Worm (Caenorhabditis elegans) whole organism, L4 larva: ENCODE measurements around the gene mrpl-18.

Experiments used
- D1046.2 ChIP-seq: fragments of 200-800 bp; sonication (Bioruptor generic); IDR thresholded peaks from 2 replicates; pipeline ENCODE4 v1.3.6; 2022; ENCODE audit warnings: missing genetic modification characterization, missing compliant biosample characterization
- F26F4.8 ChIP-seq: fragments of 200-800 bp; sonication (Bioruptor generic); conservative IDR thresholded peaks from 2 replicates; pipeline ENCODE4 v1.3.6; 2022; ENCODE audit warnings: missing genetic modification characterization, missing compliant biosample characterization
- T20F7.1 ChIP-seq: fragments of 200-800 bp; sonication (Bioruptor generic); optimal IDR thresholded peaks from 2 replicates; lab custom pipeline; 2018; ENCODE audit warnings: mild to moderate bottlenecking, missing genetic modification characterization, missing compliant biosample characterization
- T26A8.4 ChIP-seq: fragments of 200-800 bp; sonication (Bioruptor generic); IDR thresholded peaks from 2 replicates; pipeline ENCODE4 v1.3.6; 2022; ENCODE audit warnings: missing genetic modification characterization, missing compliant biosample characterization
- Y48G9A.11 ChIP-seq: fragments of 200-800 bp; sonication (Bioruptor generic); IDR thresholded peaks from 2 replicates; pipeline ENCODE4 v1.3.6; 2022; ENCODE audit warnings: missing genetic modification reagents, missing genetic modification characterization, missing compliant biosample characterization
- Y75B8A.6 ChIP-seq: fragments of 200-800 bp; sonication (Bioruptor generic); IDR thresholded peaks from 2 replicates; pipeline ENCODE4 v1.3.6; 2022; ENCODE audit warnings: missing genetic modification reagents, missing genetic modification characterization, missing compliant biosample characterization
- ZK337.2 ChIP-seq: fragments of 200-800 bp; sonication (Bioruptor generic); IDR thresholded peaks from 2 replicates; pipeline ENCODE4 v1.3.6; 2022; ENCODE audit warnings: missing genetic modification reagents, missing genetic modification characterization, missing compliant biosample characterization
- arid-1 ChIP-seq: fragments of 200-800 bp; sonication (Bioruptor generic); conservative IDR thresholded peaks from 2 replicates; pipeline ENCODE4 v1.3.6; 2022; ENCODE audit warnings: missing genetic modification reagents, missing genetic modification characterization, missing compliant biosample characterization
- ceh-20 ChIP-seq: fragments of 200-800 bp; sonication (Bioruptor generic); IDR thresholded peaks from 2 replicates; pipeline ENCODE4 v1.3.6; 2022; ENCODE audit warnings: missing genetic modification reagents, missing genetic modification characterization, missing compliant biosample characterization
- ceh-28 ChIP-seq: fragments of 150-350 bp; optimal IDR thresholded peaks from 2 replicates; lab custom pipeline; 2014; ENCODE audit warnings: missing biosample characterization, missing genetic modification reagents, missing genetic modification characterization
- ceh-32 ChIP-seq: sonication (generic microtip); optimal IDR thresholded peaks from 2 replicates; lab custom pipeline; 2016; ENCODE audit warnings: mild to moderate bottlenecking, missing genetic modification characterization, missing compliant biosample characterization; ENCODE audit not compliant: poor library complexity
- ceh-82 ChIP-seq: sonication (generic microtip); optimal IDR thresholded peaks from 2 replicates; lab custom pipeline; 2017; ENCODE audit warnings: missing biosample characterization, missing genetic modification characterization
- ctbp-1 ChIP-seq: fragments of 200-800 bp; sonication (Bioruptor generic); IDR thresholded peaks from 2 replicates; pipeline ENCODE4 v1.3.6; 2022; ENCODE audit warnings: missing genetic modification reagents, missing genetic modification characterization, missing compliant biosample characterization
- daf-8 ChIP-seq: fragments of 200-800 bp; sonication (Bioruptor generic); IDR thresholded peaks from 2 replicates; pipeline ENCODE4 v1.3.6; 2022; ENCODE audit warnings: missing genetic modification characterization, missing compliant biosample characterization
- dmd-6 ChIP-seq: fragments of 200-800 bp; sonication (Bioruptor generic); IDR thresholded peaks from 2 replicates; pipeline ENCODE4 v1.3.6; 2022; ENCODE audit warnings: missing genetic modification reagents, missing genetic modification characterization, missing compliant biosample characterization
- dmd-8 ChIP-seq: fragments of 200-800 bp; sonication (Bioruptor generic); IDR thresholded peaks from 2 replicates; pipeline ENCODE4 v1.3.6; 2022; ENCODE audit warnings: missing genetic modification characterization, missing compliant biosample characterization
- dmd-9 ChIP-seq: fragments of 200-800 bp; sonication (Bioruptor generic); IDR thresholded peaks from 2 replicates; pipeline ENCODE4 v1.3.6; 2022; ENCODE audit warnings: missing genetic modification reagents, missing genetic modification characterization, missing compliant biosample characterization
- duxl-1 ChIP-seq: sonication (generic microtip); optimal IDR thresholded peaks from 2 replicates; lab custom pipeline; 2016; ENCODE audit warnings: mild to moderate bottlenecking, missing genetic modification characterization, moderate library complexity, missing compliant biosample characterization; ENCODE audit not compliant: poor library complexity
- dve-1 ChIP-seq: sonication (generic microtip); optimal IDR thresholded peaks from 2 replicates; lab custom pipeline; 2017; ENCODE audit warnings: antibody characterized with exemption, mild to moderate bottlenecking, missing genetic modification characterization, missing compliant biosample characterization; ENCODE audit not compliant: insufficient read depth
- egl-43 ChIP-seq: fragments of 200-800 bp; sonication (Bioruptor generic); IDR thresholded peaks from 2 replicates; pipeline ENCODE4 v1.3.6; 2022; ENCODE audit warnings: missing genetic modification reagents, missing genetic modification characterization, missing compliant biosample characterization
- fkh-10 ChIP-seq: fragments of 150-350 bp; optimal IDR thresholded peaks from 2 replicates; lab custom pipeline; 2014; ENCODE audit warnings: missing biosample characterization, missing genetic modification reagents, missing genetic modification characterization
- hif-1 ChIP-seq, 2 experiments: sonication (generic microtip); optimal IDR thresholded peaks; 2 replicates each; lab custom pipeline; 2016 to 2017; ENCODE audit warnings: missing compliant biosample characterization in 2 of 2, missing genetic modification characterization in 2 of 2, missing genetic modification reagents in 2 of 2, missing genotype in 2 of 2, mild to moderate bottlenecking in 1 of 2
- hlh-11 ChIP-seq: fragments of 200-800 bp; sonication (Bioruptor generic); optimal IDR thresholded peaks from 2 replicates; lab custom pipeline; 2018; ENCODE audit warnings: mild to moderate bottlenecking, missing genetic modification characterization, missing compliant biosample characterization
- hlh-30 ChIP-seq: sonication (generic microtip); optimal IDR thresholded peaks from 2 replicates; lab custom pipeline; 2017; ENCODE audit warnings: antibody characterized with exemption, mild to moderate bottlenecking, missing genetic modification characterization, missing compliant biosample characterization; ENCODE audit not compliant: insufficient read depth
- hmg-1.1 ChIP-seq: fragments of 200-800 bp; sonication (Bioruptor generic); IDR thresholded peaks from 2 replicates; pipeline ENCODE4 v1.3.6; 2022; ENCODE audit warnings: missing genetic modification reagents, missing genetic modification characterization, missing compliant biosample characterization
- lim-7 ChIP-seq: fragments of 200-800 bp; sonication (Bioruptor generic); IDR thresholded peaks from 2 replicates; pipeline ENCODE4 v1.3.6; 2022; ENCODE audit warnings: missing genetic modification characterization, missing compliant biosample characterization
- lin-38 ChIP-seq: fragments of 200-800 bp; sonication (Bioruptor generic); IDR thresholded peaks from 2 replicates; pipeline ENCODE4 v1.3.6; 2022; ENCODE audit warnings: missing genetic modification reagents, missing genetic modification characterization, missing compliant biosample characterization
- lin-39 ChIP-seq: fragments of 150-350 bp; optimal IDR thresholded peaks from 2 replicates; lab custom pipeline; 2014; ENCODE audit warnings: missing biosample characterization, missing genetic modification reagents, missing genetic modification characterization
- lsy-2 ChIP-seq, 2 experiments: fragments of 150-350 bp in 1 of 2; sonication (generic microtip) in 1 of 2; optimal IDR thresholded peaks; 2 replicates each; lab custom pipeline; 2014 to 2017; ENCODE audit warnings: missing biosample characterization in 2 of 2, missing genetic modification characterization in 2 of 2
- madf-5 ChIP-seq, 2 experiments: fragments of 200-800 bp; sonication (Bioruptor generic); IDR thresholded peaks; 2 replicates each; pipeline ENCODE4 v1.3.6; 2022; ENCODE audit warnings: missing compliant biosample characterization in 2 of 2, missing genetic modification characterization in 2 of 2
- mes-2 ChIP-seq: sonication (generic microtip); optimal IDR thresholded peaks from 2 replicates; lab custom pipeline; 2016; ENCODE audit warnings: missing genotype, mild to moderate bottlenecking, missing genetic modification characterization, missing compliant biosample characterization; ENCODE audit not compliant: poor library complexity, severe bottlenecking
- nhr-48 ChIP-seq: sonication (generic microtip); optimal IDR thresholded peaks from 2 replicates; lab custom pipeline; 2016; ENCODE audit warnings: mild to moderate bottlenecking, missing genetic modification characterization, missing compliant biosample characterization
- nhr-77 ChIP-seq: fragments of 150-350 bp; optimal IDR thresholded peaks from 2 replicates; lab custom pipeline; 2014; ENCODE audit warnings: missing biosample characterization, missing genetic modification characterization
- sdz-12 ChIP-seq: fragments of 200-800 bp; sonication (Bioruptor generic); optimal IDR thresholded peaks from 2 replicates; lab custom pipeline; 2018; ENCODE audit warnings: mild to moderate bottlenecking, missing genetic modification characterization, missing compliant biosample characterization
- snpc-1.2 ChIP-seq: fragments of 200-800 bp; sonication (Bioruptor generic); IDR thresholded peaks from 2 replicates; pipeline ENCODE4 v1.3.6; 2022; ENCODE audit warnings: missing genetic modification reagents, missing genetic modification characterization, missing compliant biosample characterization
- unc-39 ChIP-seq: sonication (generic microtip); optimal IDR thresholded peaks from 2 replicates; lab custom pipeline; 2017; ENCODE audit warnings: missing biosample characterization, missing genetic modification characterization

The mrpl-18 gene

DNA sequence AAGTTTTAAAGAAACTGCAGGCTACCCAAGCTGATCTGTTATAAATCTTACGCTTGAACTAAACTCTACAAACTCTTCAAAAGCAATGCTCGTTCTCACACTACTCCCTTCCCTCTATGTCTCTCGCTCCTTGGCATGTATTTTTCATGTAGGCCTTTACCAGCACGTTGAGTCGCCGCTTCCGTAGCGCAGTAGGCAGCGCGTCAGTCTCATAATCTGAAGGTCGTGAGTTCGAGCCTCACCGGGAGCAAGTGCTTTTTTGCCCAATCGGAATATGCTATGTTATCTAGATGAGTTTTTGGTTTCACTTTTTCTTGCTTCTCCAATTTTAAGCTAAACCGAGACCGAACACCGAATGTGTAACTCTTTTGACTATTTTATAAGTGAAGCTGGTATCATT, 38.3 kb upstream of the mrpl-18 start (continued):
- TF ChIP-seq nhr-48 (no peak), lin-39 (tag; lab: Kevin White, UChicago) (no peak), T20F7.1 (peak; percentile 23), sdz-12 (GFP tag; lab: Kevin White, UChicago) (no peak), fkh-10 (GFP tag; lab: Kevin White, UChicago) (peak; percentile 9), hif-1 (tag; optimal IDR thresholded peaks at IDR 0.05; lab: Kevin White, UChicago) (peak in 1 of 2 experiments; percentile 9), daf-8 (GFP tag; lab: Robert Waterston, UW) (no peak), dve-1 (tag; lab: Kevin White, UChicago) (peak; percentile 5), egl-43 (GFP tag; lab: Robert Waterston, UW) (peak; percentile 86), lsy-2 (tag; optimal IDR thresholded peaks at IDR 0.05; lab: Kevin White, UChicago) (peak in 1 of 2 experiments; percentile 56), lim-7 (peak; percentile 72), nhr-77 (tag; lab: Kevin White, UChicago) (no peak), hmg-1.1 (GFP tag; lab: Robert Waterston, UW) (peak; percentile 78), dmd-6 (GFP tag; lab: Robert Waterston, UW) (peak; percentile 22; the same call in 1 of the 2 replicates), lin-38 (GFP tag; lab: Robert Waterston, UW) (peak; percentile 67), snpc-1.2 (GFP tag; lab: Robert Waterston, UW) (0 out of 2 replicates have a peak, but pooled peaks have one; percentile 59), D1046.2 (0 out of 2 replicates have a peak, but pooled peaks have one; percentile 50), ceh-32 (no peak), arid-1 (GFP tag; lab: Robert Waterston, UW) (peak; percentile 54; the same call in 1 of the 2 replicates), hlh-30 (tag; lab: Kevin White, UChicago) (peak; percentile 18), ceh-20 (GFP tag; lab: Robert Waterston, UW) (peak; percentile 55; the same call in 1 of the 2 replicates), ctbp-1 (peak; percentile 64), dmd-9 (GFP tag; lab: Robert Waterston, UW) (peak; percentile 68; the same call in 1 of the 2 replicates), ZK337.2 (GFP tag; lab: Robert Waterston, UW) (peak; percentile 32; the same call in 1 of the 2 replicates), T26A8.4 (GFP tag; lab: Robert Waterston, UW) (peak; percentile 75), mes-2 (tag; lab: Kevin White, UChicago) (peak; percentile 82), hlh-11 (tag; lab: Kevin White, UChicago) (peak; percentile 38), Y48G9A.11 (peak; percentile 64; the same call in 1 of the 2 replicates)

DNA sequence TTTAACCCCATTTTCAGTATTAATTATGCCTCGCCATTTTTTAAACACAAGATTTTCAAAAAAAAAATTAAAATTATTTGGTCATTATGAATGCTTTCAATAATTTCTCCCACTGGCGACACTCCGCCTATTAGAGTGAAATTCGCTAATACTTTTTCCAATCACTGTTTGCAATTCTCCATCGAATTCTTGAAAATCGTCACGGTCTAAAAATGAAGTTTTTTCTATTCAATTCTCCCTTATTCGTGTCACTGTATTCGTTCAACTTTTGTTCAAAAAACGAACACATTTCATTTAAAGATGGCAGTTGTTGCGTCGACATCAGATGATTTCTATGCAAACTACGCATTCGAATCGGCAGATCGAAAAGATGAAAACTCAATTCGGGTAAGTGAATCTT, 36.3 kb upstream of the mrpl-18 start, which contains the start of gene C14B9.3:
C14B9.3 (plus strand) TSS at position 301 of the 400 bp plus-strand sequence.
- TF ChIP-seq madf-5 (GFP tag; IDR thresholded peaks at IDR 0.05; lab: Robert Waterston, UW) = no peak
- TF ChIP-seq duxl-1 (tag; lab: Kevin White, UChicago) = no peak
- no peak for TF ChIP-seq ceh-28 (tag; lab: Kevin White, UChicago)
- TF ChIP-seq dmd-8 (GFP tag; lab: Robert Waterston, UW) = no peak
- TF ChIP-seq Y75B8A.6 (GFP tag; lab: Robert Waterston, UW) = no peak
- TF ChIP-seq Y48G9A.11 = no peak
- no peak for TF ChIP-seq unc-39
- TF ChIP-seq T20F7.1 = no peak
- TF ChIP-seq dmd-6 (GFP tag; lab: Robert Waterston, UW) = no peak
- TF ChIP-seq F26F4.8 (GFP tag; lab: Robert Waterston, UW) = no peak
- no peak for TF ChIP-seq ceh-82 (tag; lab: Kevin White, UChicago)
